Fruit fly (Drosophila melanogaster) whole organism, prepupa: ENCODE measurements around the gene insv.

Source experiments
- Blimp-1 ChIP-seq: fragments of 200-800 bp; sonication (Bioruptor generic); optimal IDR thresholded peaks from 3 replicates; lab custom pipeline; 2017; ENCODE audit warnings: missing biosample characterization, missing genetic modification characterization, mild to moderate bottlenecking, moderate library complexity, missing genetic modification reagents
- CG10631 ChIP-seq: fragments of 200-800 bp; sonication (Bioruptor generic); optimal IDR thresholded peaks from 2 replicates; lab custom pipeline; 2016; ENCODE audit warnings: missing biosample characterization, missing genetic modification characterization
- CG10669 ChIP-seq: fragments of 200-800 bp; sonication (Bioruptor generic); optimal IDR thresholded peaks from 3 replicates; lab custom pipeline; 2018; ENCODE audit warnings: missing biosample characterization, mild to moderate bottlenecking, missing genetic modification characterization, moderate library complexity
- CG11294 ChIP-seq: fragments of 200-800 bp; sonication (Bioruptor generic); IDR thresholded peaks from 2 replicates; pipeline ENCODE4 v1.3.6; 2022; ENCODE audit warnings: missing biosample characterization, missing genetic modification characterization
- CG11902 ChIP-seq: fragments of 200-800 bp; sonication (Bioruptor generic); optimal IDR thresholded peaks from 3 replicates; lab custom pipeline; 2016; ENCODE audit warnings: missing biosample characterization, missing genetic modification characterization
- CG1621 ChIP-seq: fragments of 200-800 bp; sonication (Bioruptor generic); optimal IDR thresholded peaks from 3 replicates; lab custom pipeline; 2018; ENCODE audit warnings: missing biosample characterization, mild to moderate bottlenecking, missing genetic modification characterization
- CG3032 ChIP-seq: fragments of 200-800 bp; optimal IDR thresholded peaks from 2 replicates; lab custom pipeline; 2019; ENCODE audit warnings: missing biosample characterization, mild to moderate bottlenecking, missing genetic modification characterization, moderate library complexity
- CG31627 ChIP-seq: fragments of 200-800 bp; sonication (Bioruptor generic); optimal IDR thresholded peaks from 3 replicates; lab custom pipeline; 2016; ENCODE audit warnings: missing biosample characterization, missing genetic modification characterization
- CG3919 ChIP-seq: fragments of 200-800 bp; sonication (Bioruptor generic); optimal IDR thresholded peaks from 3 replicates; lab custom pipeline; 2016; ENCODE audit warnings: missing biosample characterization, missing genetic modification characterization
- CG4318 ChIP-seq: fragments of 200-800 bp; sonication (Bioruptor generic); optimal IDR thresholded peaks from 3 replicates; lab custom pipeline; 2017; ENCODE audit warnings: missing biosample characterization, mild to moderate bottlenecking, missing genetic modification characterization
- CG6163 ChIP-seq: fragments of 200-800 bp; sonication (Bioruptor generic); IDR thresholded peaks from 3 replicates; pipeline ENCODE4 v1.3.6; 2022; ENCODE audit warnings: missing biosample characterization, missing genetic modification characterization
- CG6276 ChIP-seq: fragments of 200-800 bp; sonication (Bioruptor generic); optimal IDR thresholded peaks from 2 replicates; lab custom pipeline; 2017; ENCODE audit warnings: missing biosample characterization, mild to moderate bottlenecking, missing genetic modification characterization
- CG6792 ChIP-seq: fragments of 200-800 bp; sonication (Bioruptor generic); optimal IDR thresholded peaks from 3 replicates; lab custom pipeline; 2016; ENCODE audit warnings: missing biosample characterization, missing genetic modification characterization
- CG6854 ChIP-seq: fragments of 200-800 bp; sonication (Bioruptor generic); optimal IDR thresholded peaks from 2 replicates; lab custom pipeline; 2017; ENCODE audit warnings: missing biosample characterization, mild to moderate bottlenecking, missing genetic modification characterization
- CG7368 ChIP-seq: fragments of 200-800 bp; sonication (Bioruptor generic); optimal IDR thresholded peaks from 3 replicates; lab custom pipeline; 2016; ENCODE audit warnings: missing biosample characterization, missing genetic modification characterization
- CG8632 ChIP-seq: fragments of 200-800 bp; sonication (Bioruptor generic); optimal IDR thresholded peaks from 3 replicates; lab custom pipeline; 2016; ENCODE audit warnings: missing biosample characterization, missing genetic modification characterization
- CG9139 ChIP-seq: fragments of 200-800 bp; sonication (Bioruptor generic); optimal IDR thresholded peaks from 3 replicates; lab custom pipeline; 2017; ENCODE audit warnings: missing biosample characterization, mild to moderate bottlenecking, missing genetic modification characterization
- Eip75B ChIP-seq: fragments of 200-800 bp; sonication (Bioruptor generic); optimal IDR thresholded peaks from 3 replicates; lab custom pipeline; 2016; ENCODE audit warnings: missing biosample characterization, missing genetic modification characterization
- Eip78C ChIP-seq: fragments of 200-800 bp; sonication (Bioruptor generic); peaks from one replicate; lab custom pipeline; 2016; ENCODE audit warnings: missing biosample characterization, missing genetic modification characterization
- Eip93F ChIP-seq: fragments of 200-800 bp; sonication (Bioruptor generic); optimal IDR thresholded peaks from 2 replicates; lab custom pipeline; 2016; ENCODE audit warnings: missing biosample characterization, mild to moderate bottlenecking, missing genetic modification characterization
- Ets96B ChIP-seq: fragments of 200-800 bp; optimal IDR thresholded peaks from 2 replicates; lab custom pipeline; 2019; ENCODE audit warnings: missing biosample characterization, mild to moderate bottlenecking, missing genetic modification characterization, moderate library complexity
- Gug ChIP-seq: fragments of 200-800 bp; sonication (Bioruptor generic); IDR thresholded peaks from 2 replicates; pipeline ENCODE4 v1.3.6; 2022; ENCODE audit warnings: missing biosample characterization, missing genetic modification characterization
- Hr38 ChIP-seq: sonication (Bioruptor generic); optimal IDR thresholded peaks from 2 replicates; lab custom pipeline; 2016; ENCODE audit warnings: missing biosample characterization, missing genetic modification characterization
- Hr39 ChIP-seq: fragments of 200-800 bp; sonication (Bioruptor generic); optimal IDR thresholded peaks from 2 replicates; lab custom pipeline; 2016; ENCODE audit warnings: missing biosample characterization, missing genetic modification characterization
- Lpt ChIP-seq: fragments of 200-800 bp; sonication (Bioruptor generic); optimal IDR thresholded peaks from 3 replicates; lab custom pipeline; 2016; ENCODE audit warnings: missing biosample characterization, missing genetic modification characterization
- Met ChIP-seq: fragments of 200-800 bp; sonication (Bioruptor generic); optimal IDR thresholded peaks from 3 replicates; lab custom pipeline; 2016; ENCODE audit warnings: missing biosample characterization, missing genetic modification characterization
- OdsH ChIP-seq: fragments of 200-800 bp; sonication (Bioruptor generic); optimal IDR thresholded peaks from 3 replicates; lab custom pipeline; 2016; ENCODE audit warnings: missing biosample characterization, missing genetic modification characterization
- Smox ChIP-seq: fragments of 200-800 bp; sonication (Bioruptor generic); optimal IDR thresholded peaks from 3 replicates; lab custom pipeline; 2016; ENCODE audit warnings: missing biosample characterization, missing genetic modification characterization
- Sox102F ChIP-seq: fragments of 200-800 bp; sonication (Bioruptor generic); optimal IDR thresholded peaks from 2 replicates; lab custom pipeline; 2016; ENCODE audit warnings: missing biosample characterization, mild to moderate bottlenecking, missing genetic modification characterization
- Sox14 ChIP-seq: fragments of 200-800 bp; sonication (Bioruptor generic); optimal IDR thresholded peaks from 3 replicates; lab custom pipeline; 2016; ENCODE audit warnings: missing biosample characterization, missing genetic modification characterization
- Sox15 ChIP-seq: fragments of 200-800 bp; sonication (Bioruptor generic); optimal IDR thresholded peaks from 3 replicates; lab custom pipeline; 2016; ENCODE audit warnings: missing biosample characterization, missing genetic modification characterization
- achi ChIP-seq: fragments of 200-800 bp; sonication (Bioruptor generic); optimal IDR thresholded peaks from 3 replicates; lab custom pipeline; 2016; ENCODE audit warnings: missing biosample characterization, missing genetic modification characterization
- acj6 ChIP-seq: fragments of 200-800 bp; sonication (Bioruptor generic); optimal IDR thresholded peaks from 3 replicates; lab custom pipeline; 2016; ENCODE audit warnings: missing biosample characterization, missing genetic modification characterization
- cyc ChIP-seq: fragments of 200-800 bp; sonication (Bioruptor generic); optimal IDR thresholded peaks from 3 replicates; lab custom pipeline; 2016; ENCODE audit warnings: missing biosample characterization, missing genetic modification characterization
- dac ChIP-seq: fragments of 200-800 bp; sonication (Bioruptor generic); optimal IDR thresholded peaks from 2 replicates; lab custom pipeline; 2017; ENCODE audit warnings: missing biosample characterization, mild to moderate bottlenecking, missing genetic modification characterization
- dsx ChIP-seq: fragments of 200-800 bp; optimal IDR thresholded peaks from 3 replicates; lab custom pipeline; 2019; ENCODE audit warnings: missing biosample characterization, mild to moderate bottlenecking, missing genetic modification characterization, moderate library complexity; ENCODE audit not compliant: poor library complexity, severe bottlenecking
- eg ChIP-seq: fragments of 200-800 bp; sonication (Bioruptor generic); IDR thresholded peaks from 3 replicates; pipeline ENCODE4 v1.3.6; 2022; ENCODE audit warnings: missing biosample characterization, missing genetic modification characterization
- esn ChIP-seq: fragments of 200-800 bp; sonication (Bioruptor generic); optimal IDR thresholded peaks from 2 replicates; lab custom pipeline; 2016; ENCODE audit warnings: missing biosample characterization, mild to moderate bottlenecking, missing genetic modification characterization, moderate library complexity
- fd59A ChIP-seq: fragments of 200-800 bp; sonication (Bioruptor generic); optimal IDR thresholded peaks from 2 replicates; lab custom pipeline; 2017; ENCODE audit warnings: missing biosample characterization, mild to moderate bottlenecking, missing genetic modification characterization, missing genetic modification reagents
- fkh ChIP-seq: fragments of 200-800 bp; sonication (Bioruptor generic); optimal IDR thresholded peaks from 3 replicates; lab custom pipeline; 2017; ENCODE audit warnings: missing biosample characterization, mild to moderate bottlenecking, missing genetic modification characterization, moderate library complexity
- lz ChIP-seq: fragments of 200-800 bp; sonication (Bioruptor generic); optimal IDR thresholded peaks from 3 replicates; lab custom pipeline; 2016; ENCODE audit warnings: missing biosample characterization, missing genetic modification characterization
- net ChIP-seq: fragments of 200-800 bp; sonication (Bioruptor generic); optimal IDR thresholded peaks from 3 replicates; lab custom pipeline; 2016; ENCODE audit warnings: missing biosample characterization, missing genetic modification characterization
- pdm3 ChIP-seq: fragments of 200-800 bp; sonication (Bioruptor generic); optimal IDR thresholded peaks from 3 replicates; lab custom pipeline; 2016; ENCODE audit warnings: missing biosample characterization, missing genetic modification characterization
- spab ChIP-seq: fragments of 200-800 bp; sonication (Bioruptor generic); optimal IDR thresholded peaks from 2 replicates; lab custom pipeline; 2017; ENCODE audit warnings: missing biosample characterization, mild to moderate bottlenecking, missing genetic modification characterization, missing genetic modification reagents
- svp ChIP-seq: fragments of 200-800 bp; sonication (Bioruptor generic); peaks from one replicate; lab custom pipeline; 2016; ENCODE audit warnings: missing biosample characterization, missing genetic modification characterization
- vri ChIP-seq: fragments of 200-800 bp; sonication (Bioruptor generic); optimal IDR thresholded peaks from 3 replicates; lab custom pipeline; 2016; ENCODE audit warnings: missing biosample characterization, mild to moderate bottlenecking, missing genetic modification characterization

insv gene

dm6 chr2L:2606725-2607124 is 29.9 kb upstream of the insv start (continued):
- TF ChIP-seq lz: peak; percentile 10
- no peak for TF ChIP-seq CG6792 (GFP tag; lab: Kevin White, UChicago)
- TF ChIP-seq Eip78C (GFP tag; lab: Kevin White, UChicago): peak; percentile 64
- TF ChIP-seq CG6854 (GFP tag; lab: Kevin White, UChicago): no peak
- peak; percentile 25 for TF ChIP-seq CG10669 (GFP tag; lab: Kevin White, UChicago)
- TF ChIP-seq achi (GFP tag; lab: Kevin White, UChicago): no peak
- no peak for TF ChIP-seq Blimp-1
- no peak for TF ChIP-seq CG4318 (GFP tag; lab: Kevin White, UChicago)
- TF ChIP-seq esn (GFP tag; lab: Kevin White, UChicago): no peak
- no peak for TF ChIP-seq CG1621
- TF ChIP-seq CG3919 (GFP tag; lab: Kevin White, UChicago): peak; percentile 4
- TF ChIP-seq CG9139: no peak
- TF ChIP-seq dsx (GFP tag; lab: Kevin White, UChicago): no peak
- TF ChIP-seq cyc (GFP tag; lab: Kevin White, UChicago): peak; percentile 15
- no peak for TF ChIP-seq vri (GFP tag; lab: Kevin White, UChicago)
- peak; percentile 34 for TF ChIP-seq Hr39 (GFP tag; lab: Kevin White, UChicago)
- TF ChIP-seq Lpt (GFP tag; lab: Kevin White, UChicago): no peak
- no peak for TF ChIP-seq CG11902 (GFP tag; lab: Kevin White, UChicago)
- no peak for TF ChIP-seq CG3032 (tag; lab: Kevin White, UChicago)
- no peak for TF ChIP-seq CG11294 (GFP tag; lab: Robert Waterston, UW)
- no peak for TF ChIP-seq Gug (GFP tag; lab: Robert Waterston, UW)
- peak; percentile 5 for TF ChIP-seq Smox (GFP tag; lab: Kevin White, UChicago)
- peak; percentile 72 for TF ChIP-seq svp
- TF ChIP-seq Hr38 (GFP tag; lab: Kevin White, UChicago): no peak
- TF ChIP-seq Met (GFP tag; lab: Kevin White, UChicago): peak; percentile 30
- TF ChIP-seq fkh (GFP tag; lab: Kevin White, UChicago): no peak
- TF ChIP-seq Sox14 (GFP tag; lab: Kevin White, UChicago): no peak
- no peak for TF ChIP-seq CG10631 (GFP tag; lab: Kevin White, UChicago)
- TF ChIP-seq pdm3 (GFP tag; lab: Kevin White, UChicago): peak; percentile 36
- TF ChIP-seq dac (GFP tag; lab: Kevin White, UChicago): no peak
- no peak for TF ChIP-seq Sox15
- TF ChIP-seq fd59A: no peak
- peak; percentile 3 for TF ChIP-seq Ets96B (tag; lab: Kevin White, UChicago)
- no peak for TF ChIP-seq eg (GFP tag; lab: Robert Waterston, UW)
- TF ChIP-seq, all 60 proteins: peak for 16

dm6 chr2L:2591569-2591968 is 14.8 kb upstream of the insv start, which contains the start of gene CG15394:
Gene CG15394, plus strand, starts transcription at chr2L:2591869.
- no peak for TF ChIP-seq CG8632 (GFP tag; lab: Kevin White, UChicago)
- TF ChIP-seq acj6: no peak
- no peak for TF ChIP-seq Met (GFP tag; lab: Kevin White, UChicago)
- TF ChIP-seq net (GFP tag; lab: Kevin White, UChicago): no peak
- TF ChIP-seq CG11294 (GFP tag; lab: Robert Waterston, UW): no peak
- no peak for TF ChIP-seq CG6276 (GFP tag; lab: Kevin White, UChicago)
- TF ChIP-seq spab (GFP tag; lab: Kevin White, UChicago): no peak
- no peak for TF ChIP-seq CG7368 (GFP tag; lab: Kevin White, UChicago)

DNA sequence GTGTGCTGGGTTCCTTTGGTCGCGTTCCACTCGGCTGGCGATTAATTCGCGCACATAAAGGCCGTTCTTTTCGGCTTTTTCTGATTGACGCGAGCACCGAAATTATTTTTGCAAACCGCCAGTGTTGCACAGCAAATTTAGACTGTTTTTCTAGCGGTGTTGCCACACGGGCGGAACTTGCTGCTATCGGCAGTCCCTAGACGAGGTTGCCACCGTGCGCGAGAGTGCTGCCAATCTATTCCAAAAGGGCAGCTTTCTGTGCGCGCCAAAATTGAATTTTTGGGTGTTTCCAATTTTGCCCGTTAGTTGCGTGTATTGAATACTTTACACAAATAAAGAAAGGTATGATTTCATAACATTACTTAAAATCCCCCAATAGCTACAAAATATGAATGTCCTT is 8.5 kb upstream of the insv start, which contains the start of gene Drp1:
TSS of gene Drp1 (minus strand) at position 146 of the 400 bp plus-strand sequence.
- TF ChIP-seq Hr39 (GFP tag; lab: Kevin White, UChicago) (peak; percentile 26), cyc (GFP tag; lab: Kevin White, UChicago) (peak; percentile 32), vri (GFP tag; lab: Kevin White, UChicago) (peak; percentile 8), CG3032 (tag; lab: Kevin White, UChicago) (peak; percentile 26), CG10631 (GFP tag; lab: Kevin White, UChicago) (peak; percentile 3), Sox102F (no peak), CG6163 (GFP tag; lab: Robert Waterston, UW) (peak; percentile 36; the same call in 2 of the 3 replicates), OdsH (GFP tag; lab: Kevin White, UChicago) (peak; percentile 6), Eip93F (no peak), Eip75B (peak; percentile 26), Ets96B (tag; lab: Kevin White, UChicago) (no peak), CG3919 (GFP tag; lab: Kevin White, UChicago) (peak; percentile 31), esn (GFP tag; lab: Kevin White, UChicago) (no peak), CG31627 (GFP tag; lab: Kevin White, UChicago) (peak; percentile 52), lz (peak; percentile 35)
